Worm (Caenorhabditis elegans): ENCODE results near the gene tag-191.
A peak's percentile ranks its signal among the peaks of the same experiment; 100 is the strongest.

Gene tag-191

ce11 chrV:14532374-14532773, 3.8 kb downstream of the tag-191 start:
- TF ChIP-seq flt-1 (GFP tag; IDR thresholded peaks at IDR 0.05) (no peak), scrt-1 (GFP tag; IDR thresholded peaks at IDR 0.05) (no peak), ceh-13 (GFP tag; optimal IDR thresholded peaks at IDR 0.05) (no peak), tra-4 (tag; optimal IDR thresholded peaks at IDR 0.05) (no peak), hmbx-1 (tag; optimal IDR thresholded peaks at IDR 0.05) (no peak), aly-1 (tag; optimal IDR thresholded peaks at IDR 0.05) (no peak)

DNA sequence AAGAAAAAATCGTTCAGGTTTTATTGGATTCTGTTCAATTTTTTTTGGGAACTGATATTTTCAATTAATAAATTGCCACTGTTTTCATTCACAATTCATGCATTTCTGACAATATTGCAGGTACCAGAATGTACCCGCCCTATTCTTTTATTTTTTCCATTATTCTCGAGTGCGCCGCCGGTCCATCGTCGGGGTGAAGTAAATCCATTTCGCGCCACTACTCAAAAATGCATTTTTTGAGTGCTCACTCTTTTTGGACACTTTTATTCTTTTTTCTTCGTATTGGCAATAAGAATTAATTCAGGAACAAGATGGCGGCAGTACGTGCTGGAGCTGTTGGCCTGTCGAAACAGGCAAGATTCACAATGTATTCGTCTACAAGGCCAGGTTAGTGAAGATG, 5.4 kb downstream of the tag-191 start, which contains the start of gene kcnl-4:
Gene kcnl-4, plus strand, starts transcription at position 301 of the 400 bp plus-strand sequence.
- TF ChIP-seq flt-1 (GFP tag; IDR thresholded peaks at IDR 0.05) (no peak), sea-1 (GFP tag; conservative IDR thresholded peaks at IDR 0.05) (no peak), aly-1 (tag; optimal IDR thresholded peaks at IDR 0.05) (no peak), ceh-13 (GFP tag; optimal IDR thresholded peaks at IDR 0.05) (no peak), hmbx-1 (tag; optimal IDR thresholded peaks at IDR 0.05) (no peak), tra-4 (tag; optimal IDR thresholded peaks at IDR 0.05) (no peak), hmg-4 (GFP tag; optimal IDR thresholded peaks at IDR 0.05) (no peak), ets-7 (tag; optimal IDR thresholded peaks at IDR 0.05) (no peak), tbx-11 (GFP tag; IDR thresholded peaks at IDR 0.05) (no peak), hnd-1 (tag; optimal IDR thresholded peaks at IDR 0.05) (no peak), F13C5.2 (tag; optimal IDR thresholded peaks at IDR 0.05) (no peak), B0310.2 (tag; optimal IDR thresholded peaks at IDR 0.05) (no peak), tbx-37 (GFP tag; conservative IDR thresholded peaks at IDR 0.05) (no peak), pes-1 (GFP tag; IDR thresholded peaks at IDR 0.05) (no peak), ama-1 (optimal IDR thresholded peaks at IDR 0.05) (no peak), scrt-1 (GFP tag; IDR thresholded peaks at IDR 0.05) (no peak), ceh-36 (tag; optimal IDR thresholded peaks at IDR 0.05) (no peak)

ce11 chrV:14527210-14527609, 9.0 kb downstream of the tag-191 start:
- no peak for TF ChIP-seq hmg-4 (GFP tag; optimal IDR thresholded peaks at IDR 0.05)

- no peak for TF ChIP-seq flt-1 (GFP tag; IDR thresholded peaks at IDR 0.05)
- no peak for TF ChIP-seq ceh-13 (GFP tag; optimal IDR thresholded peaks at IDR 0.05)
- TF ChIP-seq ama-1 (optimal IDR thresholded peaks at IDR 0.05), result no peak
- no peak for TF ChIP-seq scrt-1 (GFP tag; IDR thresholded peaks at IDR 0.05)
- no peak for TF ChIP-seq sea-1 (GFP tag; conservative IDR thresholded peaks at IDR 0.05)
These were observed 11.1 kb downstream of the tag-191 start, which contains the start of gene hda-1 for ce11 chrV:14525089-14525488. Gene hda-1 (plus strand): TSS chrV:14525389.

DNA sequence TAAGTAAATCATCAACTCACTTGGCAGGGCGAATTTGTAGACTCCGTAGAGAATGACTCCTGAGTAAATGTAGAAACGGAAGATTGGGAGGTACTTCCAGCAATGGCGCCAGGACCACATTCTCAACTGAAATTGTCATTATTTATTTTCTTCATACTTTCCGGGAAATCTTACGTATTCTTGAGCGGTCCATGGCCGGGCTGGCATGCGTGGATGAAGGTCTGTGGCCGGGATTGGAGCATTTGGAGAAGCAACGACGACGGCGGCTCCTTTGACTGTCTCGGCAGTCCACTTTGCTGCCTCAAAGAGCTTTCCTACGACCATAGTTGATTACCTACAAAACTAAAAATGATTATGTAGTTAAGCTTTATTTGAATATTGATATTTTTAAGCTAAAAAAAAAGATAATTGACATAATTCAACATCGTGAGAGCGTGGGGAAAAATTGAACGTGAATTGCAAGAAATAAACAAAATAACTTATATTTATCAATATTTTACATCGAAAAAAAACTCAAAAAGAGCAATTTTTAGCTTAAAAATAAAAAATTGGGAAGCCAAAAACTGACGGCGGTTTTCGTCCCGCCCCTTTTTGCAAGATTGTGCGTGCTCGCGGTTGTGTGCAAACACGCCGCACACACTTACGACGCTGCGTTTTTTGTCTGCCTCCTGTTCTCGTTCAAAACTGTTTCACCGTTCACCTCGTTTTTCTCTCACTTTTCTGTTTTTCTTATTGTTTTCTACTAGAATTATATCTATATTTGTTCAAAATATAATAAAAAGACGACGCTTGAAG, 12.2 kb downstream of the tag-191 start, which contains the start of gene ril-1:
Gene ril-1, minus strand, starts transcription at position 342 of the 795 bp plus-strand sequence.
- TF ChIP-seq pes-1 (GFP tag; IDR thresholded peaks at IDR 0.05), result no peak; the same call in 1 of the 2 replicates
- peak; percentile 32 for TF ChIP-seq ceh-13 (GFP tag; optimal IDR thresholded peaks at IDR 0.05)
- 0 out of 2 replicates have a peak, but pooled peaks have one; percentile 54 for TF ChIP-seq sea-1 (GFP tag; conservative IDR thresholded peaks at IDR 0.05)
- TF ChIP-seq hmg-4 (GFP tag; optimal IDR thresholded peaks at IDR 0.05), result no peak
- peak; percentile 51 for TF ChIP-seq F13C5.2 (tag; optimal IDR thresholded peaks at IDR 0.05)
- peak; percentile 8 for TF ChIP-seq hnd-1 (tag; optimal IDR thresholded peaks at IDR 0.05)

DNA sequence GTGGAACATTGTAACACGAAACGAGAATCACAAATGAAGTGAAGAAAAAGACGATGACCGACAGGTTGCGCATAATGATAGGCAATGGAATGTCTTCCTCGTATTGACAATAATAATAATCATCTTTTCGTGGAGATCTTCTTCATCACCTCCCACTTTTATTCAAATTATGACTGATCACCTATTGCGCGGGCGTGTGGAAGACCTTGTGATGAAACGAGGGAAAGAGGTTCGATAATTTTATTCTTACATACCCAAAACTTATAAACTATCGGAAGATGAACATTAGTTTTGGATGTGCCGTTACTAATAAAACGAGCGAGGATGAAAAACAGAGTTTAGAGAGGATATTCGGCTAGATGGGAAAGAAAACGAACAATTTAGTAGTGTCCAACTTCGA, 13.1 kb downstream of the tag-191 start, which contains the start of gene C53A5.2:
Gene C53A5.2, minus strand, starts transcription at position 101 of the 400 bp plus-strand sequence.
- no peak for TF ChIP-seq ceh-13 (GFP tag; optimal IDR thresholded peaks at IDR 0.05)
- TF ChIP-seq sea-1 (GFP tag; conservative IDR thresholded peaks at IDR 0.05), result no peak
- no peak for TF ChIP-seq ets-7 (tag; optimal IDR thresholded peaks at IDR 0.05)
- no peak for TF ChIP-seq flt-1 (GFP tag; IDR thresholded peaks at IDR 0.05)
- TF ChIP-seq hmg-4 (GFP tag; optimal IDR thresholded peaks at IDR 0.05), result no peak
- TF ChIP-seq F13C5.2 (tag; optimal IDR thresholded peaks at IDR 0.05), result no peak
- no peak for TF ChIP-seq B0310.2 (tag; optimal IDR thresholded peaks at IDR 0.05)

ce11 chrV:14522514-14522913, 13.7 kb downstream of the tag-191 start, which contains the start of gene C53A5.16:
Gene C53A5.16 (minus strand): TSS chrV:14522614.
- no peak for TF ChIP-seq ama-1 (optimal IDR thresholded peaks at IDR 0.05)
- TF ChIP-seq B0310.2 (tag; optimal IDR thresholded peaks at IDR 0.05), result no peak
- TF ChIP-seq ceh-36 (tag; optimal IDR thresholded peaks at IDR 0.05), result no peak
- TF ChIP-seq aly-1 (tag; optimal IDR thresholded peaks at IDR 0.05), result no peak
- TF ChIP-seq tra-4 (tag; optimal IDR thresholded peaks at IDR 0.05), result no peak
- TF ChIP-seq hnd-1 (tag; optimal IDR thresholded peaks at IDR 0.05), result no peak
- TF ChIP-seq tbx-11 (GFP tag; IDR thresholded peaks at IDR 0.05), result no peak
- no peak for TF ChIP-seq flt-1 (GFP tag; IDR thresholded peaks at IDR 0.05)
- no peak for TF ChIP-seq hmg-4 (GFP tag; optimal IDR thresholded peaks at IDR 0.05)
- no peak for TF ChIP-seq ceh-13 (GFP tag; optimal IDR thresholded peaks at IDR 0.05)
- no peak for TF ChIP-seq ets-7 (tag; optimal IDR thresholded peaks at IDR 0.05)
- no peak for TF ChIP-seq F13C5.2 (tag; optimal IDR thresholded peaks at IDR 0.05)
- TF ChIP-seq pes-1 (GFP tag; IDR thresholded peaks at IDR 0.05), result no peak

DNA sequence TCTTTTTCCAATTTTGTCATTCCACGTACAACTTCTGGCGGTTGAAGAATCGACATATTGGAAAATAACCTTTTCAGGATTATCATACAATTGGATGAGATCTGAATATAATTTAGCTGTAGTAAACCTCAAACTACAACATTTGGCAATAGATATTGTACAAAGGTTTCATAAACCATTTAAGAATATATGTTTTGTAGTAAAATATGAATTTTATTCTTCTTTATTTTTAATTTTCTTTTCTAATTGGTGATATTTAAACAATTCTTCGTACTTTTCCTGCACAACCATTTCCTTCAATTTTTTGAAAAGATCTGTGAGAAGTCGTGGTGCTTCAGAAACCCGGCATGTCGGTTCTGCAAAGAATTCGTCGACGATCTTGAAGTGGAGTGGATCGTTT, 15.2 kb downstream of the tag-191 start, which contains the start of gene C53A5.17:
Gene C53A5.17, minus strand, starts transcription at position 101 of the 400 bp plus-strand sequence.
- TF ChIP-seq ets-7 (tag; optimal IDR thresholded peaks at IDR 0.05) (no peak), tra-4 (tag; optimal IDR thresholded peaks at IDR 0.05) (no peak), ceh-36 (tag; optimal IDR thresholded peaks at IDR 0.05) (no peak), flt-1 (GFP tag; IDR thresholded peaks at IDR 0.05) (no peak), ama-1 (optimal IDR thresholded peaks at IDR 0.05) (no peak), hmg-4 (GFP tag; optimal IDR thresholded peaks at IDR 0.05) (no peak), pes-1 (GFP tag; IDR thresholded peaks at IDR 0.05) (no peak), F13C5.2 (tag; optimal IDR thresholded peaks at IDR 0.05) (no peak), ceh-13 (GFP tag; optimal IDR thresholded peaks at IDR 0.05) (no peak), B0310.2 (tag; optimal IDR thresholded peaks at IDR 0.05) (no peak), hmbx-1 (tag; optimal IDR thresholded peaks at IDR 0.05) (no peak), sea-1 (GFP tag; conservative IDR thresholded peaks at IDR 0.05) (no peak), scrt-1 (GFP tag; IDR thresholded peaks at IDR 0.05) (no peak), tbx-11 (GFP tag; IDR thresholded peaks at IDR 0.05) (no peak)
